Worm (Caenorhabditis elegans) whole organism, L1 larva: ENCODE measurements around the gene arrd-9.

Source experiments
- C34B4.2 ChIP-seq: sonication (generic microtip); optimal IDR thresholded peaks from 2 replicates; lab custom pipeline; 2017; ENCODE audit warnings: mild to moderate bottlenecking, missing genetic modification characterization, missing compliant biosample characterization
- aha-1 ChIP-seq: fragments of 150-350 bp; optimal IDR thresholded peaks from 2 replicates; lab custom pipeline; 2014; ENCODE audit warnings: missing biosample characterization, missing genetic modification characterization
- alr-1 ChIP-seq: fragments of 200-800 bp; sonication (Bioruptor generic); optimal IDR thresholded peaks from 2 replicates; lab custom pipeline; 2018; ENCODE audit warnings: borderline replicate concordance, mild to moderate bottlenecking, missing genetic modification characterization, missing compliant biosample characterization
- ama-1 ChIP-seq: fragments of 150-350 bp; optimal IDR thresholded peaks from 2 replicates; lab custom pipeline; 2014
- blmp-1 ChIP-seq: fragments of 150-350 bp; optimal IDR thresholded peaks from 2 replicates; lab custom pipeline; 2014; ENCODE audit warnings: missing biosample characterization, missing genetic modification characterization
- ceh-63 ChIP-seq: fragments of 200-800 bp; sonication (Bioruptor generic); optimal IDR thresholded peaks from 2 replicates; lab custom pipeline; 2018; ENCODE audit warnings: mild to moderate bottlenecking, missing genetic modification characterization, missing compliant biosample characterization
- ceh-82 ChIP-seq, 3 experiments: fragments of 150-350 bp in 1 of 3; sonication (generic microtip) in 2 of 3; optimal IDR thresholded peaks; 2 replicates each; lab custom pipeline; 2014 to 2017; ENCODE audit warnings: missing biosample characterization in 3 of 3, missing genetic modification characterization in 3 of 3
- ceh-88 ChIP-seq: fragments of 200-800 bp; sonication (Bioruptor generic); IDR thresholded peaks from 2 replicates; pipeline ENCODE4 v1.3.6; 2022; ENCODE audit warnings: missing genetic modification characterization, missing compliant biosample characterization
- ces-1 ChIP-seq: fragments of 150-350 bp; optimal IDR thresholded peaks from 2 replicates; lab custom pipeline; 2014; ENCODE audit warnings: missing biosample characterization, missing genetic modification reagents, missing genetic modification characterization
- dsc-1 ChIP-seq: sonication (generic microtip); optimal IDR thresholded peaks from 2 replicates; lab custom pipeline; 2016; ENCODE audit warnings: mild to moderate bottlenecking, missing genetic modification characterization, missing compliant biosample characterization
- egl-13 ChIP-seq: sonication (generic microtip); optimal IDR thresholded peaks from 2 replicates; lab custom pipeline; 2016; ENCODE audit warnings: missing genotype, missing genetic modification reagents, missing genetic modification characterization, missing compliant biosample characterization
- egl-27 ChIP-seq, 2 experiments: fragments of 150-350 bp in 1 of 2; sonication (generic microtip); optimal IDR thresholded peaks; 3 replicates each; lab custom pipeline; 2017 to 2018; ENCODE audit warnings: missing biosample characterization in 2 of 2, missing genetic modification characterization in 2 of 2, missing genetic modification reagents in 2 of 2
- fkh-10 ChIP-seq: sonication (generic microtip); optimal IDR thresholded peaks from 2 replicates; lab custom pipeline; 2017; ENCODE audit warnings: missing biosample characterization, missing genetic modification reagents, missing genetic modification characterization
- grh-1 ChIP-seq: fragments of 200-800 bp; sonication (Bioruptor generic); IDR thresholded peaks from 2 replicates; pipeline ENCODE4 v1.3.6; 2022; ENCODE audit warnings: missing genetic modification reagents, missing genetic modification characterization, missing compliant biosample characterization
- hlh-17 ChIP-seq: fragments of 200-800 bp; sonication (Bioruptor generic); optimal IDR thresholded peaks from 2 replicates; lab custom pipeline; 2018; ENCODE audit warnings: missing genetic modification characterization, mild to moderate bottlenecking, missing compliant biosample characterization, moderate library complexity, borderline replicate concordance
- hlh-4 ChIP-seq: sonication (generic microtip); optimal IDR thresholded peaks from 2 replicates; lab custom pipeline; 2016; ENCODE audit warnings: mild to moderate bottlenecking, missing genetic modification characterization, missing compliant biosample characterization
- irx-1 ChIP-seq: sonication (generic microtip); optimal IDR thresholded peaks from 2 replicates; lab custom pipeline; 2016; ENCODE audit warnings: missing genetic modification characterization, missing compliant biosample characterization
- isw-1 ChIP-seq: fragments of 200-800 bp; sonication (Bioruptor generic); IDR thresholded peaks from 2 replicates; pipeline ENCODE4 v1.3.6; 2022; ENCODE audit warnings: missing genetic modification characterization, missing compliant biosample characterization
- lin-14 ChIP-seq: fragments of 200-800 bp; sonication (Bioruptor generic); optimal IDR thresholded peaks from 2 replicates; lab custom pipeline; 2018; ENCODE audit warnings: mild to moderate bottlenecking, missing genetic modification characterization, moderate library complexity, missing compliant biosample characterization
- lin-15B ChIP-seq: fragments of 150-350 bp; sonication (generic microtip); optimal IDR thresholded peaks from 3 replicates; lab custom pipeline; 2014; ENCODE audit warnings: missing biosample characterization, missing genetic modification characterization
- lsy-2 ChIP-seq, 2 experiments: fragments of 150-350 bp; optimal IDR thresholded peaks; 2 replicates each; lab custom pipeline; 2014; ENCODE audit warnings: missing biosample characterization in 2 of 2, missing genetic modification characterization in 2 of 2
- mab-9 ChIP-seq: fragments of 200-800 bp; sonication (Bioruptor generic); IDR thresholded peaks from 2 replicates; pipeline ENCODE4 v1.3.6; 2022; ENCODE audit warnings: missing genetic modification reagents, missing genetic modification characterization, missing compliant biosample characterization
- mdl-1 ChIP-seq, 2 experiments: fragments of 150-350 bp; optimal IDR thresholded peaks; 2 replicates each; lab custom pipeline; 2014 to 2017; ENCODE audit warnings: missing biosample characterization in 2 of 2, missing genetic modification characterization in 2 of 2, inconsistent platforms in 1 of 2
- nhr-11 ChIP-seq: fragments of 150-350 bp; optimal IDR thresholded peaks from 2 replicates; lab custom pipeline; 2014; ENCODE audit warnings: missing biosample characterization, missing genetic modification characterization
- nhr-12 ChIP-seq: sonication (generic microtip); optimal IDR thresholded peaks from 2 replicates; lab custom pipeline; 2017; ENCODE audit warnings: missing biosample characterization, missing genetic modification characterization
- nhr-20 ChIP-seq: sonication (generic microtip); optimal IDR thresholded peaks from 2 replicates; lab custom pipeline; 2016; ENCODE audit warnings: mild to moderate bottlenecking, missing genetic modification characterization, missing compliant biosample characterization
- nhr-237 ChIP-seq: fragments of 150-350 bp; optimal IDR thresholded peaks from 2 replicates; lab custom pipeline; 2014; ENCODE audit warnings: missing biosample characterization, missing genetic modification characterization
- nhr-47 ChIP-seq: sonication (generic microtip); optimal IDR thresholded peaks from 2 replicates; lab custom pipeline; 2016; ENCODE audit warnings: mild to moderate bottlenecking, missing genetic modification characterization, moderate library complexity, missing compliant biosample characterization
- nhr-71 ChIP-seq: sonication (generic microtip); optimal IDR thresholded peaks from 2 replicates; lab custom pipeline; 2016; ENCODE audit warnings: mild to moderate bottlenecking, missing genetic modification characterization, moderate library complexity, missing compliant biosample characterization
- nhr-76 ChIP-seq: sonication (generic microtip); optimal IDR thresholded peaks from 2 replicates; lab custom pipeline; 2017; ENCODE audit warnings: missing biosample characterization, missing genetic modification characterization
- nhr-84 ChIP-seq: sonication (generic microtip); optimal IDR thresholded peaks from 2 replicates; lab custom pipeline; 2017; ENCODE audit warnings: missing biosample characterization, missing genetic modification characterization
- pag-3 ChIP-seq: sonication (generic microtip); optimal IDR thresholded peaks from 2 replicates; lab custom pipeline; 2017; ENCODE audit warnings: missing genetic modification characterization, mild to moderate bottlenecking, missing compliant biosample characterization, antibody characterized with exemption, borderline replicate concordance; ENCODE audit not compliant: insufficient read depth
- pax-3 ChIP-seq: fragments of 200-800 bp; sonication (Bioruptor generic); optimal IDR thresholded peaks from 2 replicates; lab custom pipeline; 2018; ENCODE audit warnings: mild to moderate bottlenecking, missing genetic modification characterization, moderate library complexity, missing compliant biosample characterization
- sup-37 ChIP-seq: fragments of 200-800 bp; sonication (Bioruptor generic); optimal IDR thresholded peaks from 2 replicates; lab custom pipeline; 2018; ENCODE audit warnings: mild to moderate bottlenecking, missing genetic modification characterization, missing compliant biosample characterization
- swsn-7 ChIP-seq: sonication (generic microtip); optimal IDR thresholded peaks from 2 replicates; lab custom pipeline; 2016; ENCODE audit warnings: missing genetic modification characterization, missing compliant biosample characterization
- tbx-2 ChIP-seq: sonication (generic microtip); optimal IDR thresholded peaks from 2 replicates; lab custom pipeline; 2016; ENCODE audit warnings: missing genetic modification characterization, missing compliant biosample characterization
- tlp-1 ChIP-seq: fragments of 150-350 bp; optimal IDR thresholded peaks from 2 replicates; lab custom pipeline; 2014; ENCODE audit warnings: missing biosample characterization, missing genetic modification characterization
- unc-130 ChIP-seq: fragments of 150-350 bp; optimal IDR thresholded peaks from 2 replicates; lab custom pipeline; 2017; ENCODE audit warnings: missing biosample characterization, missing genetic modification characterization, inconsistent platforms
- unc-62 ChIP-seq: fragments of 150-350 bp; optimal IDR thresholded peaks from 2 replicates; lab custom pipeline; 2014; ENCODE audit warnings: missing biosample characterization, missing genetic modification reagents, missing genetic modification characterization
- unc-86 ChIP-seq: sonication (generic microtip); optimal IDR thresholded peaks from 2 replicates; lab custom pipeline; 2016; ENCODE audit warnings: missing genetic modification characterization, missing compliant biosample characterization
- unc-98 ChIP-seq: fragments of 200-800 bp; sonication (Bioruptor generic); IDR thresholded peaks from 2 replicates; pipeline ENCODE4 v1.3.6; 2022; ENCODE audit warnings: missing genetic modification characterization, missing compliant biosample characterization
- zag-1 ChIP-seq: fragments of 150-350 bp; optimal IDR thresholded peaks from 2 replicates; lab custom pipeline; 2014; ENCODE audit warnings: missing biosample characterization, missing genetic modification characterization
- zip-4 ChIP-seq: fragments of 200-800 bp; sonication (Bioruptor generic); optimal IDR thresholded peaks from 2 replicates; lab custom pipeline; 2018; ENCODE audit warnings: mild to moderate bottlenecking, missing genetic modification characterization, moderate library complexity, missing compliant biosample characterization
- ztf-4 ChIP-seq: fragments of 150-350 bp; optimal IDR thresholded peaks from 2 replicates; lab custom pipeline; 2014; ENCODE audit warnings: missing biosample characterization, missing genetic modification characterization

The arrd-9 gene

ce11 chrII:12494556-12495131 is 13.9 kb upstream of the arrd-9 start, which contains the start of gene col-85 (continued):
- TF ChIP-seq mdl-1 (tag; optimal IDR thresholded peaks at IDR 0.05; lab: Kevin White, UChicago), result peak in 1 of 2 experiments; percentile 47
- no peak for TF ChIP-seq sup-37 (GFP tag; lab: Kevin White, UChicago)
- TF ChIP-seq tlp-1 (tag; lab: Kevin White, UChicago), result no peak
- TF ChIP-seq unc-86, result peak; percentile 49
- peak; percentile 43; the same call in 1 of the 2 replicates for TF ChIP-seq grh-1 (GFP tag; lab: Robert Waterston, UW)
- TF ChIP-seq nhr-12 (tag; lab: Kevin White, UChicago), result no peak
- TF ChIP-seq lsy-2 (tag; optimal IDR thresholded peaks at IDR 0.05; lab: Kevin White, UChicago), result peak; percentile 57 to 68
- TF ChIP-seq tbx-2 (tag; lab: Kevin White, UChicago), result peak; percentile 62
- no peak for TF ChIP-seq nhr-76 (tag; lab: Kevin White, UChicago)
- TF ChIP-seq nhr-20 (tag; lab: Kevin White, UChicago), result peak; percentile 70
- TF ChIP-seq lin-15B, result peak; percentile 16
- peak; percentile 73 for TF ChIP-seq swsn-7 (tag; lab: Kevin White, UChicago)
- TF ChIP-seq mab-9 (GFP tag; lab: Robert Waterston, UW), result 0 out of 2 replicates have a peak, but pooled peaks have one; percentile 41
- TF ChIP-seq pax-3 (tag; lab: Kevin White, UChicago), result peak; percentile 47
- no peak for TF ChIP-seq ceh-63 (GFP tag; lab: Kevin White, UChicago)
- TF ChIP-seq blmp-1 (tag; lab: Kevin White, UChicago), result no peak
- TF ChIP-seq unc-98, result peak; percentile 60; the same call in 1 of the 2 replicates
- no peak for TF ChIP-seq C34B4.2 (tag; lab: Kevin White, UChicago)
- peak; percentile 75 for TF ChIP-seq dsc-1 (tag; lab: Kevin White, UChicago)
- TF ChIP-seq zip-4 (GFP tag; lab: Kevin White, UChicago), result no peak
- TF ChIP-seq egl-27 (tag; optimal IDR thresholded peaks at IDR 0.05; lab: Kevin White, UChicago), result peak in 1 of 2 experiments; percentile 53
- TF ChIP-seq ceh-82 (tag; optimal IDR thresholded peaks at IDR 0.05; lab: Kevin White, UChicago), result peak; percentile 27 to 79 (median 55)
- no peak for TF ChIP-seq alr-1 (tag; lab: Kevin White, UChicago)
- no peak for TF ChIP-seq hlh-4
- TF ChIP-seq lin-14 (GFP tag; lab: Kevin White, UChicago), result peak; percentile 74
- TF ChIP-seq zag-1 (tag; lab: Kevin White, UChicago), result no peak
- TF ChIP-seq nhr-84 (tag; lab: Kevin White, UChicago), result no peak
- no peak for TF ChIP-seq pag-3 (tag; lab: Kevin White, UChicago)
- TF ChIP-seq egl-13 (tag; lab: Kevin White, UChicago), result no peak
- no peak for TF ChIP-seq aha-1
- TF ChIP-seq nhr-11 (tag; lab: Kevin White, UChicago), result no peak
- no peak for TF ChIP-seq hlh-17
- peak; percentile 51 for TF ChIP-seq fkh-10
- TF ChIP-seq irx-1, result peak; percentile 57
- TF ChIP-seq nhr-71 (tag; lab: Kevin White, UChicago), result peak; percentile 78
- TF ChIP-seq ces-1 (GFP tag; lab: Kevin White, UChicago), result no peak
- TF ChIP-seq ama-1 (lab: Kevin White, UChicago), result no peak
- no peak for TF ChIP-seq unc-62 (GFP tag; lab: Kevin White, UChicago)
- no peak for TF ChIP-seq ceh-88 (GFP tag; lab: Robert Waterston, UW)
- TF ChIP-seq nhr-47 (tag; lab: Kevin White, UChicago), result peak; percentile 82
- TF ChIP-seq ztf-4, result no peak
- TF ChIP-seq isw-1 (GFP tag; lab: Robert Waterston, UW), result peak; percentile 36; the same call in 1 of the 2 replicates
- peak; percentile 12 for TF ChIP-seq unc-130 (tag; lab: Kevin White, UChicago)
- TF ChIP-seq nhr-237 (tag; lab: Kevin White, UChicago), result no peak
